Fruit fly (Drosophila melanogaster) whole organism, prepupa: Measurements from ENCODE around the gene slam.

Experiments used
- CG11902 ChIP-seq: fragments of 200-800 bp; sonication (Bioruptor generic); optimal IDR thresholded peaks from 3 replicates; lab custom pipeline; 2016; ENCODE audit warnings: missing biosample characterization, missing genetic modification characterization
- Gug ChIP-seq: fragments of 200-800 bp; sonication (Bioruptor generic); IDR thresholded peaks from 2 replicates; pipeline ENCODE4 v1.3.6; 2022; ENCODE audit warnings: missing biosample characterization, missing genetic modification characterization
- OdsH ChIP-seq: fragments of 200-800 bp; sonication (Bioruptor generic); optimal IDR thresholded peaks from 3 replicates; lab custom pipeline; 2016; ENCODE audit warnings: missing biosample characterization, missing genetic modification characterization
- salr ChIP-seq, 2 experiments: fragments of 200-800 bp; sonication (Bioruptor generic); optimal IDR thresholded peaks; 3 replicates each; lab custom pipeline; 2016 to 2018; ENCODE audit warnings: missing biosample characterization in 2 of 2, missing genetic modification characterization in 2 of 2, mild to moderate bottlenecking in 1 of 2
- spab ChIP-seq: fragments of 200-800 bp; sonication (Bioruptor generic); optimal IDR thresholded peaks from 2 replicates; lab custom pipeline; 2017; ENCODE audit warnings: missing biosample characterization, mild to moderate bottlenecking, missing genetic modification characterization, missing genetic modification reagents

DNA sequence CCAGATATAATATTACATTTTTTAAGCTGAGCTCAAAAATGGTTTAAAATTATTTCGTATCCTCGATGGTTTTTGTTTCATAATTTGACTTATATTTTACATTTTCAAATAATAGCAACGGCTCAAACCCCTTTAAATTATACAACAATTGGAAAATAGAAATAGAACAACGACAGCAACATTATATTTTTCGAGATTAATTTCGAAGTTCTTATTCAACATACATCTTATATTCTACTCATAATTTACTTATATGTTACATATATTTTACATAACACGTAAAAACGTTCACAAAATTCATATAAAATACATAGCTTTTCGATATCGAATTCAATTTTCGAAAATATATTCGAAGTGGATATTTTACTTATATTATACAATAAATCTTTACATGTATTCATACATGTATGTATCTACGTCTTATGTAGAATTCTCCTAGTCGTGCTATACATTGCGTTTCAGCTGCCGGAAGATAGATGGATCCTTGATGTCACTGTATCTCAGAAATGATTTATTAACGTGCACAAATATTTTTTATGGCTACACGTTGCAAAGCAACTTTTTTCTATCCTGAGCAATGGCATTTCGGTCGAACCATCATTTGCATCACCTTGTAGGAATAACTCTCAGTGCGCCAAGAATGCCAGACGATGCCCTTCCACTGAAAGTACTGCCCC is 15.4 kb upstream of the slam start:
- no peak for TF ChIP-seq CG11902 (GFP tag; lab: Kevin White, UChicago)
- TF ChIP-seq salr (GFP tag; optimal IDR thresholded peaks at IDR 0.05; lab: Kevin White, UChicago), result peak in 1 of 2 experiments; percentile 1
- no peak for TF ChIP-seq OdsH (GFP tag; lab: Kevin White, UChicago)
- no peak for TF ChIP-seq Gug
- TF ChIP-seq spab (GFP tag; lab: Kevin White, UChicago), result no peak
